Worm (Caenorhabditis elegans): Measurements from ENCODE around the gene srsx-30.

DNA sequence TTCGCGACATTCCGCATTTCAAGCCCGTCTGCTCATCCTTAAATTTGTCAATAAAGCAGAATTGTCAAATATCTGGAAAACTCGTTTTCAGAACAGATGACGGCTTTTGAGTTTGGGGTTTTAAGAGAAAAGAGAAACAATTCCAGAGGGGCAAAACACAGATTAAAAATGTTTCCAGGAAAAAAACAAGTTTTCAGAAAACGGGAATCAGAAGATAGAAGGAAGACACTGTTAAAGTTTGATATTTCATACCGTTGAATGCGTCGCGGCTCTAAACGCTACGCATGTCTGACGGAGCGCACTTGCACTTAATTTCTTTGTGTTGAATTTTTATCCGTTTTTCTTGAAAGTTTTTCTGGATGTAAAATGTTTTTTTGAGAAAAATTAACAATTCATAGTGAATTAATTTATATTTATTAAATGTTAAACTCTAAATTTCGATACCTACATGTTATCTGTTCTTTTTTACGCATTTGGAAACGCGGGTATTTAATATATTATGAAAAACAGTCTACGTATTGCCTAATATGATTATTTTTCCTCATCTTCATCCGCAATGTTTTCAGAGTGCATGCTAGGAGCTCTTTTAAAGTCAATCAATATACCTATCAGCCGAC is 24.4 kb upstream of the srsx-30 start, which contains the start of the genes C08B6.18, wdr-20 and C08B6.8:
- TF ChIP-seq W03F9.2 (tag; optimal IDR thresholded peaks at IDR 0.05) (no peak), him-1 (tag; optimal IDR thresholded peaks at IDR 0.05) (no peak), dao-5 (tag; optimal IDR thresholded peaks at IDR 0.05) (no peak)
